Fruit fly (Drosophila melanogaster) whole organism, embryonic: ENCODE results near the gene ssp7.

Experiments
- C15 ChIP-seq: fragments of 200-800 bp; sonication (Bioruptor generic); IDR thresholded peaks from 3 replicates; pipeline ENCODE4 v1.3.6; 2022; ENCODE audit warnings: missing biosample characterization, missing genetic modification characterization
- CG11247 ChIP-seq: fragments of 200-800 bp; sonication (Bioruptor generic); IDR thresholded peaks from 2 replicates; pipeline ENCODE4 v1.3.6; 2022; ENCODE audit warnings: missing biosample characterization, missing genetic modification characterization
- CG12104 ChIP-seq: fragments of 200-800 bp; sonication (Bioruptor generic); optimal IDR thresholded peaks from 3 replicates; lab custom pipeline; 2016; ENCODE audit warnings: missing biosample characterization, missing genetic modification characterization
- CG12236 ChIP-seq: fragments of 200-800 bp; sonication (Bioruptor generic); optimal IDR thresholded peaks from 2 replicates; lab custom pipeline; 2016; ENCODE audit warnings: missing biosample characterization, missing genetic modification characterization
- CG12659 ChIP-seq: fragments of 200-800 bp; sonication (Bioruptor generic); optimal IDR thresholded peaks from 3 replicates; lab custom pipeline; 2017; ENCODE audit warnings: mild to moderate bottlenecking, missing biosample characterization, missing genetic modification reagents, missing genetic modification characterization
- CG13624 ChIP-seq: fragments of 200-800 bp; sonication (Bioruptor generic); optimal IDR thresholded peaks from 2 replicates; lab custom pipeline; 2016; ENCODE audit warnings: missing biosample characterization, missing genetic modification characterization
- CG14441 ChIP-seq: fragments of 200-800 bp; sonication (Bioruptor generic); IDR thresholded peaks from 2 replicates; pipeline ENCODE4 v1.3.6; 2022; ENCODE audit warnings: missing biosample characterization, missing genetic modification characterization
- CG14710 ChIP-seq: fragments of 200-800 bp; sonication (Bioruptor generic); optimal IDR thresholded peaks from 3 replicates; lab custom pipeline; 2019; ENCODE audit warnings: missing biosample characterization, mild to moderate bottlenecking, missing genetic modification characterization, moderate library complexity
- CG14860 ChIP-seq: fragments of 200-800 bp; sonication (Bioruptor generic); IDR thresholded peaks from 3 replicates; pipeline ENCODE4 v1.3.6; 2022; ENCODE audit warnings: missing biosample characterization, missing genetic modification characterization; ENCODE audit not compliant: partially characterized antibody
- CG15479 ChIP-seq: fragments of 200-800 bp; sonication (Bioruptor generic); optimal IDR thresholded peaks from 3 replicates; lab custom pipeline; 2019; ENCODE audit warnings: missing biosample characterization, mild to moderate bottlenecking, missing genetic modification characterization, moderate library complexity
- CG2678 ChIP-seq: fragments of 200-800 bp; sonication (Bioruptor generic); optimal IDR thresholded peaks from 3 replicates; lab custom pipeline; 2019; ENCODE audit warnings: missing biosample characterization, mild to moderate bottlenecking, missing genetic modification characterization, moderate library complexity
- CG2712 ChIP-seq: fragments of 200-800 bp; optimal IDR thresholded peaks from 3 replicates; lab custom pipeline; 2019; ENCODE audit warnings: missing biosample characterization, mild to moderate bottlenecking, missing genetic modification characterization, moderate library complexity
- CG3281 ChIP-seq: fragments of 200-800 bp; sonication (Bioruptor generic); optimal IDR thresholded peaks from 3 replicates; lab custom pipeline; 2017; ENCODE audit warnings: missing biosample characterization, mild to moderate bottlenecking, missing genetic modification characterization
- CG3407 ChIP-seq: fragments of 200-800 bp; sonication (Bioruptor generic); optimal IDR thresholded peaks from 2 replicates; lab custom pipeline; 2018; ENCODE audit warnings: missing biosample characterization, mild to moderate bottlenecking, missing genetic modification characterization
- CG4617 ChIP-seq: fragments of 200-800 bp; sonication (Bioruptor generic); optimal IDR thresholded peaks from 3 replicates; lab custom pipeline; 2016; ENCODE audit warnings: missing biosample characterization, missing genetic modification characterization, borderline replicate concordance
- CG5245 ChIP-seq: fragments of 200-800 bp; sonication (Bioruptor generic); optimal IDR thresholded peaks from 3 replicates; lab custom pipeline; 2016; ENCODE audit warnings: missing biosample characterization, missing genetic modification characterization
- CG8290 ChIP-seq, 3 experiments: fragments of 200-800 bp; sonication (Bioruptor generic); optimal IDR thresholded peaks; 2 replicates each; lab custom pipeline; 2016 to 2019; ENCODE audit warnings: missing biosample characterization in 3 of 3, missing genetic modification characterization in 3 of 3, mild to moderate bottlenecking in 2 of 3, moderate library complexity in 1 of 3
- CG8944 ChIP-seq: fragments of 200-800 bp; sonication (Bioruptor generic); optimal IDR thresholded peaks from 3 replicates; lab custom pipeline; 2016; ENCODE audit warnings: missing biosample characterization, missing genetic modification characterization
- CG9215 ChIP-seq: fragments of 200-800 bp; sonication (Bioruptor generic); IDR thresholded peaks from 2 replicates; pipeline ENCODE4 v1.3.6; 2022; ENCODE audit warnings: missing biosample characterization, missing genetic modification characterization
- Fer3 ChIP-seq: fragments of 200-800 bp; sonication (Bioruptor generic); optimal IDR thresholded peaks from 2 replicates; lab custom pipeline; 2018; ENCODE audit warnings: missing biosample characterization, mild to moderate bottlenecking, missing genetic modification characterization, moderate library complexity
- H2.0 ChIP-seq: fragments of 200-800 bp; sonication (Bioruptor generic); IDR thresholded peaks from 2 replicates; pipeline ENCODE4 v1.3.6; 2022; ENCODE audit warnings: missing biosample characterization, missing genetic modification characterization
- HmgD ChIP-seq: fragments of 200-800 bp; sonication (Bioruptor generic); optimal IDR thresholded peaks from 3 replicates; lab custom pipeline; 2016; ENCODE audit warnings: missing biosample characterization, missing genetic modification characterization
- Hmr ChIP-seq: fragments of 200-800 bp; sonication (Bioruptor generic); optimal IDR thresholded peaks from 3 replicates; lab custom pipeline; 2017; ENCODE audit warnings: mild to moderate bottlenecking, missing biosample characterization, missing genetic modification reagents, missing genetic modification characterization
- MESR4 ChIP-seq: fragments of 200-800 bp; sonication (Bioruptor generic); optimal IDR thresholded peaks from 2 replicates; lab custom pipeline; 2018; ENCODE audit warnings: missing biosample characterization, mild to moderate bottlenecking, missing genetic modification characterization, moderate library complexity
- Scr ChIP-seq: fragments of 200-800 bp; sonication (Bioruptor generic); IDR thresholded peaks from 2 replicates; pipeline ENCODE4 v1.3.6; 2022; ENCODE audit warnings: missing biosample characterization, missing genetic modification characterization; ENCODE audit not compliant: partially characterized antibody
- Xrp1 ChIP-seq: fragments of 200-800 bp; sonication (Bioruptor generic); IDR thresholded peaks from 2 replicates; pipeline ENCODE4 v1.3.6; 2022; ENCODE audit warnings: missing biosample characterization, missing genetic modification characterization
- aop ChIP-seq: fragments of 200-800 bp; sonication (Bioruptor generic); IDR thresholded peaks from 2 replicates; pipeline ENCODE4 v1.3.6; 2022; ENCODE audit warnings: missing biosample characterization, missing genetic modification characterization
- caup ChIP-seq: fragments of 200-800 bp; sonication (Bioruptor generic); optimal IDR thresholded peaks from 3 replicates; lab custom pipeline; 2017; ENCODE audit warnings: missing biosample characterization, mild to moderate bottlenecking, missing genetic modification characterization, moderate library complexity; ENCODE audit not compliant: severe bottlenecking
- cg ChIP-seq: fragments of 200-800 bp; sonication (Bioruptor generic); optimal IDR thresholded peaks from 3 replicates; lab custom pipeline; 2019; ENCODE audit warnings: missing biosample characterization, mild to moderate bottlenecking, missing genetic modification characterization, moderate library complexity
- chif ChIP-seq, 2 experiments: fragments of 200-800 bp; sonication (Bioruptor generic); optimal IDR thresholded peaks; 3 replicates each; lab custom pipeline; 2016; ENCODE audit warnings: missing biosample characterization in 2 of 2, missing genetic modification characterization in 2 of 2
- dati ChIP-seq: fragments of 200-800 bp; sonication (Bioruptor generic); IDR thresholded peaks from 2 replicates; pipeline ENCODE4 v1.3.6; 2022; ENCODE audit warnings: missing biosample characterization, missing genetic modification characterization
- eyg ChIP-seq: fragments of 200-800 bp; sonication (Bioruptor generic); optimal IDR thresholded peaks from 3 replicates; lab custom pipeline; 2016; ENCODE audit warnings: missing biosample characterization, missing genetic modification characterization
- hbn ChIP-seq: fragments of 200-800 bp; sonication (Bioruptor generic); IDR thresholded peaks from 2 replicates; pipeline ENCODE4 v1.3.6; 2022; ENCODE audit warnings: missing biosample characterization, missing genetic modification characterization; ENCODE audit not compliant: partially characterized antibody
- jigr1 ChIP-seq: fragments of 200-800 bp; sonication (Bioruptor generic); IDR thresholded peaks from 3 replicates; pipeline ENCODE4 v1.3.6; 2022; ENCODE audit warnings: missing biosample characterization, missing genetic modification characterization
- lilli ChIP-seq: fragments of 200-800 bp; sonication (Bioruptor generic); optimal IDR thresholded peaks from 3 replicates; lab custom pipeline; 2016; ENCODE audit warnings: missing biosample characterization, missing genetic modification characterization
- lola ChIP-seq, 3 experiments: fragments of >200 bp in 2 of 3; fragments of 200-800 bp in 1 of 3; sonication (Bioruptor generic) in 1 of 3; optimal IDR thresholded peaks; 2 replicates each; lab custom pipeline; 2017 to 2019; ENCODE audit warnings: missing biosample characterization in 3 of 3, missing genetic modification characterization in 3 of 3, mild to moderate bottlenecking in 1 of 3, moderate library complexity in 1 of 3
- mam ChIP-seq: fragments of 200-800 bp; sonication (Bioruptor generic); optimal IDR thresholded peaks from 3 replicates; lab custom pipeline; 2016; ENCODE audit warnings: missing biosample characterization, missing genetic modification characterization
- pan ChIP-seq, 4 experiments: fragments of >200 bp in 3 of 4; fragments of 200-800 bp in 1 of 4; sonication (Bioruptor generic) in 1 of 4; optimal IDR thresholded peaks in 3 of 4; IDR thresholded peaks in 1 of 4; 2 replicates each; pipeline versions ENCODE4 v1.3.6 to Lab custom; 2017 to 2022; ENCODE audit warnings: missing biosample characterization in 2 of 4, missing genetic modification characterization in 2 of 4, mixed read lengths in 1 of 4
- pnt ChIP-seq: fragments of 200-800 bp; sonication (Bioruptor generic); optimal IDR thresholded peaks from 3 replicates; lab custom pipeline; 2016; ENCODE audit warnings: missing biosample characterization, missing genetic modification characterization
- sens ChIP-seq: fragments of 200-800 bp; sonication (Bioruptor generic); peaks from one replicate; lab custom pipeline; 2016; ENCODE audit warnings: missing biosample characterization, missing genetic modification characterization
- sima ChIP-seq: fragments of 200-800 bp; sonication (Bioruptor generic); optimal IDR thresholded peaks from 2 replicates; lab custom pipeline; 2016; ENCODE audit warnings: missing biosample characterization, missing genetic modification characterization
- slbo ChIP-seq: fragments of 200-800 bp; sonication (Bioruptor generic); IDR thresholded peaks from 2 replicates; pipeline ENCODE4 v1.3.6; 2022; ENCODE audit warnings: missing biosample characterization, missing genetic modification characterization
- ssp ChIP-seq: fragments of 200-800 bp; sonication (Bioruptor generic); IDR thresholded peaks from 2 replicates; pipeline ENCODE4 v1.3.6; 2022; ENCODE audit warnings: missing biosample characterization, missing genetic modification characterization
- stwl ChIP-seq: fragments of 200-800 bp; sonication (Bioruptor generic); optimal IDR thresholded peaks from 3 replicates; lab custom pipeline; 2018; ENCODE audit warnings: missing biosample characterization, mild to moderate bottlenecking, missing genetic modification characterization, moderate library complexity
- wek ChIP-seq: fragments of 200-800 bp; sonication (Bioruptor generic); optimal IDR thresholded peaks from 3 replicates; lab custom pipeline; 2018; ENCODE audit warnings: missing biosample characterization, mild to moderate bottlenecking, missing genetic modification characterization, moderate library complexity
- zfh1 ChIP-seq: fragments of 200-800 bp; sonication (Bioruptor generic); IDR thresholded peaks from 3 replicates; pipeline ENCODE4 v1.3.6; 2022; ENCODE audit warnings: missing biosample characterization, missing genetic modification characterization

The ssp7 gene

dm6 chrX:11153826-11154510 is 13.9 kb upstream of the ssp7 start, which contains the start of the genes rtv and Dlic (continued):
- peak; percentile 15 for TF ChIP-seq pnt (GFP tag; lab: Kevin White, UChicago)
- TF ChIP-seq caup (GFP tag; lab: Kevin White, UChicago) = no peak
- no peak for TF ChIP-seq CG4617 (GFP tag; lab: Kevin White, UChicago)
- no peak for TF ChIP-seq wek (GFP tag; lab: Kevin White, UChicago)
- TF ChIP-seq CG5245 (GFP tag; lab: Kevin White, UChicago) = peak; percentile 32
- TF ChIP-seq dati (GFP tag; lab: Robert Waterston, UW) = no peak
- TF ChIP-seq sima (GFP tag; lab: Kevin White, UChicago) = no peak
- no peak for TF ChIP-seq CG3407 (GFP tag; lab: Kevin White, UChicago)
- TF ChIP-seq Hmr = peak; percentile 56
- no peak for TF ChIP-seq jigr1 (GFP tag; lab: Robert Waterston, UW)
- no peak for TF ChIP-seq aop
- no peak for TF ChIP-seq CG3281
- TF ChIP-seq CG12659 (GFP tag; lab: Kevin White, UChicago) = peak; percentile 72
- TF ChIP-seq zfh1 (GFP tag; lab: Robert Waterston, UW) = 0 out of 3 replicates have a peak, but pooled peaks have one; percentile 19
- TF ChIP-seq HmgD (GFP tag; lab: Kevin White, UChicago) = peak; percentile 21
- TF ChIP-seq CG8944 = no peak
- TF ChIP-seq hbn = peak; percentile 82

DNA sequence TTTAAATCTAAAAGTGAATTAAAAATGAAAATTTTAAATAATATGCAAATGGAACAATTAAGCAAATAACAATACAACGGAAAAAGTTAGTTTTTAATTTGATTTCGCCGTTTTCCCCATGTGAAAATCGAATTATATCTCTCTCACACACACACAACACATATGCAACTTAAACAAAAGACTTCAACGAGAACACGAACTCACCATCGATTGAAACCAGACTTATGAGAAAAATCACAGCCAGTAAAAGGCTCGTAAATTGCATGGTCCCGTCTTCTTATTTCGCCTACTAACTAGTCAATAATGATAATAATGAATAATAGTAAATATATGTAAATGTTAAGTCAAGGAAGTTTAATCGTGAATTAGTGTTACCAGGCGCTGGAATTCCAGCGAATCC is 13.3 kb upstream of the ssp7 start:
- no peak for TF ChIP-seq CG9215 (GFP tag; lab: Robert Waterston, UW)
- no peak for TF ChIP-seq CG14860 (GFP tag; lab: Robert Waterston, UW)
- peak; percentile 22 for TF ChIP-seq MESR4
- TF ChIP-seq CG11247 = peak; percentile 94
- peak; percentile 51 for TF ChIP-seq cg (GFP tag; lab: Kevin White, UChicago)
- TF ChIP-seq sens (GFP tag; lab: Kevin White, UChicago) = peak; percentile 15

- TF ChIP-seq CG8290 (GFP tag; optimal IDR thresholded peaks at IDR 0.05; lab: Kevin White, UChicago) (no peak), CG8290 (tag; optimal IDR thresholded peaks at IDR 0.05; lab: Kevin White, UChicago) (peak in 1 of 2 experiments; percentile 59), CG15479 (GFP tag; lab: Kevin White, UChicago) (peak; percentile 39), lilli (GFP tag; lab: Kevin White, UChicago) (peak; percentile 48), H2.0 (GFP tag; lab: Robert Waterston, UW) (0 out of 2 replicates have a peak, but pooled peaks have one; percentile 31), CG2712 (tag; lab: Kevin White, UChicago) (peak; percentile 7), CG4617 (GFP tag; lab: Kevin White, UChicago) (peak; percentile 65), lola (GFP tag; optimal IDR thresholded peaks at IDR 0.05; lab: Kevin White, UChicago) (no peak), stwl (tag; lab: Kevin White, UChicago) (no peak), CG12104 (GFP tag; lab: Kevin White, UChicago) (no peak), Xrp1 (peak; percentile 28; the same call in 1 of the 2 replicates), CG2678 (tag; lab: Kevin White, UChicago) (peak; percentile 18), CG12236 (GFP tag; lab: Kevin White, UChicago) (no peak), chif (GFP tag; optimal IDR thresholded peaks at IDR 0.05; lab: Kevin White, UChicago) (no peak), slbo (peak; percentile 41; the same call in 1 of the 2 replicates), ssp (peak; percentile 39), mam (GFP tag; lab: Kevin White, UChicago) (peak; percentile 24), eyg (GFP tag; lab: Kevin White, UChicago) (no peak), sens (GFP tag; lab: Kevin White, UChicago) (peak; percentile 80), Fer3 (tag; lab: Kevin White, UChicago) (peak; percentile 2), CG14441 (GFP tag; lab: Robert Waterston, UW) (0 out of 2 replicates have a peak, but pooled peaks have one; percentile 38), C15 (no peak), Scr (GFP tag; lab: Robert Waterston, UW) (peak; percentile 37), CG14710 (peak; percentile 22), CG13624 (GFP tag; lab: Kevin White, UChicago) (peak; percentile 23), pan (optimal IDR thresholded peaks at IDR 0.05; lab: Kevin White, UChicago) (no peak), pan (GFP tag; optimal IDR thresholded peaks at IDR 0.05 in 1 of 2, IDR thresholded peaks at IDR 0.05 in 1 of 2) (peak in 1 of 2 experiments; percentile 45)
These were observed 9.1 kb upstream of the ssp7 start, which contains the start of gene Lint-1 for dm6 chrX:11149201-11149600. Gene Lint-1, plus strand, starts transcription at chrX:11149323.
